Fruit fly (Drosophila melanogaster) whole organism, embryonic: Measurements from ENCODE around the gene CG31683.
A peak's percentile ranks its signal among the peaks of the same experiment; 100 is the strongest.

Source experiments
- Abd-B ChIP-seq: fragments of 200-800 bp; sonication (Bioruptor generic); optimal IDR thresholded peaks from 2 replicates; lab custom pipeline; 2018; ENCODE audit warnings: missing biosample characterization, mild to moderate bottlenecking, missing genetic modification characterization, moderate library complexity
- CG10654 ChIP-seq: fragments of 200-800 bp; sonication (Bioruptor generic); optimal IDR thresholded peaks from 2 replicates; lab custom pipeline; 2016; ENCODE audit warnings: missing biosample characterization, missing genetic modification characterization
- CG11247 ChIP-seq: fragments of 200-800 bp; sonication (Bioruptor generic); IDR thresholded peaks from 2 replicates; pipeline ENCODE4 v1.3.6; 2022; ENCODE audit warnings: missing biosample characterization, missing genetic modification characterization
- CG11695 ChIP-seq: fragments of 200-800 bp; sonication (Bioruptor generic); IDR thresholded peaks from 3 replicates; pipeline ENCODE4 v1.3.6; 2022; ENCODE audit warnings: missing biosample characterization, missing genetic modification characterization
- CG12104 ChIP-seq: fragments of 200-800 bp; sonication (Bioruptor generic); optimal IDR thresholded peaks from 3 replicates; lab custom pipeline; 2016; ENCODE audit warnings: missing biosample characterization, missing genetic modification characterization
- CG12219 ChIP-seq: fragments of 200-800 bp; sonication (Bioruptor generic); optimal IDR thresholded peaks from 3 replicates; lab custom pipeline; 2018; ENCODE audit warnings: missing biosample characterization, mild to moderate bottlenecking, missing genetic modification characterization
- CG12942 ChIP-seq: fragments of 200-800 bp; sonication (Bioruptor generic); optimal IDR thresholded peaks from 3 replicates; lab custom pipeline; 2016; ENCODE audit warnings: missing biosample characterization, missing genetic modification characterization
- CG13775 ChIP-seq: fragments of 200-800 bp; sonication (Bioruptor generic); optimal IDR thresholded peaks from 3 replicates; lab custom pipeline; 2017; ENCODE audit warnings: missing biosample characterization, mild to moderate bottlenecking, missing genetic modification characterization
- CG14050 ChIP-seq: fragments of 200-800 bp; sonication (Bioruptor generic); IDR thresholded peaks from 3 replicates; pipeline ENCODE4 v1.3.6; 2022; ENCODE audit warnings: missing biosample characterization, missing genetic modification characterization
- CG14710 ChIP-seq: fragments of 200-800 bp; sonication (Bioruptor generic); optimal IDR thresholded peaks from 3 replicates; lab custom pipeline; 2019; ENCODE audit warnings: missing biosample characterization, mild to moderate bottlenecking, missing genetic modification characterization, moderate library complexity
- CG15073 ChIP-seq: fragments of 200-800 bp; sonication (Bioruptor generic); optimal IDR thresholded peaks from 2 replicates; lab custom pipeline; 2016; ENCODE audit warnings: missing biosample characterization, missing genetic modification characterization
- CG1529 ChIP-seq: fragments of 200-800 bp; sonication (Bioruptor generic); optimal IDR thresholded peaks from 3 replicates; lab custom pipeline; 2018; ENCODE audit warnings: missing biosample characterization, missing genetic modification characterization
- CG15479 ChIP-seq: fragments of 200-800 bp; sonication (Bioruptor generic); optimal IDR thresholded peaks from 3 replicates; lab custom pipeline; 2019; ENCODE audit warnings: missing biosample characterization, mild to moderate bottlenecking, missing genetic modification characterization, moderate library complexity
- CG1647 ChIP-seq: fragments of 200-800 bp; sonication (Bioruptor generic); optimal IDR thresholded peaks from 3 replicates; lab custom pipeline; 2016; ENCODE audit warnings: missing biosample characterization, missing genetic modification characterization
- CG18011 ChIP-seq: fragments of 200-800 bp; sonication (Bioruptor generic); optimal IDR thresholded peaks from 2 replicates; lab custom pipeline; 2017; ENCODE audit warnings: missing biosample characterization, missing genetic modification characterization, mild to moderate bottlenecking, moderate library complexity, missing genotype
- CG18599 ChIP-seq: fragments of 200-800 bp; sonication (Bioruptor generic); optimal IDR thresholded peaks from 3 replicates; lab custom pipeline; 2017; ENCODE audit warnings: missing biosample characterization, missing genetic modification characterization, mild to moderate bottlenecking, moderate library complexity, missing genetic modification reagents
- CG2712 ChIP-seq: fragments of 200-800 bp; optimal IDR thresholded peaks from 3 replicates; lab custom pipeline; 2019; ENCODE audit warnings: missing biosample characterization, mild to moderate bottlenecking, missing genetic modification characterization, moderate library complexity
- CG2875 ChIP-seq: fragments of 200-800 bp; sonication (Bioruptor generic); optimal IDR thresholded peaks from 2 replicates; lab custom pipeline; 2017; ENCODE audit warnings: missing biosample characterization, mild to moderate bottlenecking, missing genetic modification characterization, missing genetic modification reagents
- CG34224 ChIP-seq: fragments of 200-800 bp; sonication (Bioruptor generic); IDR thresholded peaks from 3 replicates; pipeline ENCODE4 v1.3.6; 2022; ENCODE audit warnings: missing biosample characterization, missing genetic modification characterization; ENCODE audit not compliant: partially characterized antibody
- CG34422 ChIP-seq: fragments of 200-800 bp; sonication (Bioruptor generic); IDR thresholded peaks from 3 replicates; pipeline ENCODE4 v1.3.6; 2022; ENCODE audit warnings: missing biosample characterization, missing genetic modification characterization
- CG42726 ChIP-seq: fragments of 200-800 bp; sonication (Bioruptor generic); IDR thresholded peaks from 2 replicates; pipeline ENCODE4 v1.3.6; 2022; ENCODE audit warnings: missing biosample characterization, missing genetic modification characterization; ENCODE audit not compliant: partially characterized antibody
- CG4282 ChIP-seq: fragments of 200-800 bp; sonication (Bioruptor generic); optimal IDR thresholded peaks from 2 replicates; lab custom pipeline; 2016; ENCODE audit warnings: missing biosample characterization, missing genetic modification characterization
- CG6689 ChIP-seq: fragments of 200-800 bp; sonication (Bioruptor generic); IDR thresholded peaks from 2 replicates; pipeline ENCODE4 v1.3.6; 2022; ENCODE audit warnings: missing biosample characterization, missing genetic modification characterization
- CG7271 ChIP-seq: fragments of 200-800 bp; sonication (Bioruptor generic); optimal IDR thresholded peaks from 2 replicates; lab custom pipeline; 2018; ENCODE audit warnings: missing biosample characterization, mild to moderate bottlenecking, missing genetic modification characterization, moderate library complexity
- CG9609 ChIP-seq: fragments of 200-800 bp; sonication (Bioruptor generic); optimal IDR thresholded peaks from 3 replicates; lab custom pipeline; 2016; ENCODE audit warnings: missing biosample characterization, missing genetic modification characterization
- Chrac-16 ChIP-seq: fragments of 200-800 bp; sonication (Bioruptor generic); optimal IDR thresholded peaks from 3 replicates; lab custom pipeline; 2016; ENCODE audit warnings: missing biosample characterization, missing genetic modification characterization
- E2f1 ChIP-seq: fragments of 200-800 bp; sonication (Bioruptor generic); IDR thresholded peaks from 2 replicates; pipeline ENCODE4 v1.3.6; 2022; ENCODE audit warnings: missing biosample characterization, missing genetic modification characterization
- Gug ChIP-seq: fragments of 200-800 bp; sonication (Bioruptor generic); IDR thresholded peaks from 4 replicates; pipeline ENCODE4 v1.3.6; 2022; ENCODE audit warnings: missing biosample characterization, missing genetic modification characterization
- Max ChIP-seq: fragments of 200-800 bp; sonication (Bioruptor generic); optimal IDR thresholded peaks from 2 replicates; lab custom pipeline; 2016; ENCODE audit warnings: missing biosample characterization, mild to moderate bottlenecking, missing genetic modification characterization
- Meics ChIP-seq: fragments of 200-800 bp; sonication (Bioruptor generic); optimal IDR thresholded peaks from 2 replicates; lab custom pipeline; 2017; ENCODE audit warnings: missing biosample characterization, mild to moderate bottlenecking, missing genetic modification characterization
- Trl ChIP-seq, 3 experiments: fragments of >200 bp in 2 of 3; fragments of 200-800 bp in 1 of 3; sonication (Bioruptor generic) in 1 of 3; optimal IDR thresholded peaks; 2 replicates in 1 of 3; 3 replicates in 2 of 3; lab custom pipeline; 2016 to 2017; ENCODE audit warnings: missing biosample characterization in 1 of 3, missing genetic modification characterization in 1 of 3
- ara ChIP-seq: fragments of 200-800 bp; sonication (Bioruptor generic); IDR thresholded peaks from 2 replicates; pipeline ENCODE4 v1.3.6; 2022; ENCODE audit warnings: missing biosample characterization, missing genetic modification characterization
- bcd ChIP-seq: fragments of 200-800 bp; sonication (Bioruptor generic); optimal IDR thresholded peaks from 2 replicates; lab custom pipeline; 2017; ENCODE audit warnings: missing biosample characterization, mild to moderate bottlenecking, missing genetic modification characterization
- bsh ChIP-seq, 2 experiments: fragments of 200-800 bp; sonication (Bioruptor generic); optimal IDR thresholded peaks; 2 replicates each; lab custom pipeline; 2017 to 2018; ENCODE audit warnings: mild to moderate bottlenecking in 2 of 2, missing biosample characterization in 2 of 2, missing genetic modification characterization in 2 of 2, moderate library complexity in 1 of 2
- chinmo ChIP-seq: fragments of 200-800 bp; sonication (Bioruptor generic); IDR thresholded peaks from 4 replicates; pipeline ENCODE4 v1.3.6; 2022; ENCODE audit warnings: missing biosample characterization, missing genetic modification characterization; ENCODE audit not compliant: partially characterized antibody
- ci ChIP-seq: fragments of 200-800 bp; sonication (Bioruptor generic); IDR thresholded peaks from 3 replicates; pipeline ENCODE4 v1.3.6; 2022; ENCODE audit warnings: missing biosample characterization, missing genetic modification characterization
- crol ChIP-seq: fragments of 200-800 bp; sonication (Bioruptor generic); IDR thresholded peaks from 2 replicates; pipeline ENCODE4 v1.3.6; 2022; ENCODE audit warnings: missing biosample characterization, missing genetic modification characterization
- dpn ChIP-seq, 2 experiments: fragments of 200-800 bp; sonication (Bioruptor generic); optimal IDR thresholded peaks; 3 replicates each; lab custom pipeline; 2016; ENCODE audit warnings: missing biosample characterization in 2 of 2, missing genetic modification characterization in 2 of 2
- gsb-n ChIP-seq: fragments of 200-800 bp; sonication (Bioruptor generic); optimal IDR thresholded peaks from 3 replicates; lab custom pipeline; 2018; ENCODE audit warnings: missing biosample characterization, mild to moderate bottlenecking, missing genetic modification characterization
- hb ChIP-seq: fragments of 200-800 bp; sonication (Bioruptor generic); IDR thresholded peaks from 3 replicates; pipeline ENCODE4 v1.3.6; 2022; ENCODE audit warnings: missing biosample characterization, missing genetic modification characterization; ENCODE audit not compliant: partially characterized antibody
- jumu ChIP-seq: fragments of 200-800 bp; sonication (Bioruptor generic); optimal IDR thresholded peaks from 3 replicates; lab custom pipeline; 2016; ENCODE audit warnings: missing biosample characterization, missing genetic modification characterization
- mam ChIP-seq: fragments of 200-800 bp; sonication (Bioruptor generic); optimal IDR thresholded peaks from 3 replicates; lab custom pipeline; 2016; ENCODE audit warnings: missing biosample characterization, missing genetic modification characterization
- nmo ChIP-seq: fragments of 200-800 bp; sonication (Bioruptor generic); optimal IDR thresholded peaks from 2 replicates; lab custom pipeline; 2018; ENCODE audit warnings: missing biosample characterization, mild to moderate bottlenecking, missing genetic modification characterization, moderate library complexity
- p53 ChIP-seq: fragments of 200-800 bp; sonication (Bioruptor generic); optimal IDR thresholded peaks from 2 replicates; lab custom pipeline; 2016; ENCODE audit warnings: missing biosample characterization, missing genetic modification characterization
- ro ChIP-seq: fragments of 200-800 bp; sonication (Bioruptor generic); IDR thresholded peaks from 2 replicates; pipeline ENCODE4 v1.3.6; 2022; ENCODE audit warnings: missing biosample characterization, missing genetic modification characterization
- sens-2 ChIP-seq: fragments of 200-800 bp; sonication (Bioruptor generic); IDR thresholded peaks from 2 replicates; pipeline ENCODE4 v1.3.6; 2022; ENCODE audit warnings: missing biosample characterization, missing genetic modification characterization
- stc ChIP-seq: fragments of 200-800 bp; sonication (Bioruptor generic); IDR thresholded peaks from 2 replicates; pipeline ENCODE4 v1.3.6; 2022; ENCODE audit warnings: missing biosample characterization, missing genetic modification characterization
- tx ChIP-seq: fragments of 200-800 bp; sonication (Bioruptor generic); optimal IDR thresholded peaks from 2 replicates; lab custom pipeline; 2016; ENCODE audit warnings: missing biosample characterization, missing genetic modification characterization
- wor ChIP-seq: fragments of 200-800 bp; sonication (Bioruptor generic); IDR thresholded peaks from 2 replicates; pipeline ENCODE4 v1.3.6; 2022; ENCODE audit warnings: missing biosample characterization, missing genetic modification characterization

CG31683 gene

dm6 chr2L:20494423-20495052 is 44.8 kb upstream of the CG31683 start, which contains the start of gene CG34007 (continued):
- TF ChIP-seq CG10654 (GFP tag; lab: Kevin White, UChicago) (peak; percentile 43), Abd-B (GFP tag; lab: Kevin White, UChicago) (peak; percentile 74), CG6689 (GFP tag; lab: Robert Waterston, UW) (peak; percentile 67), CG2875 (GFP tag; lab: Kevin White, UChicago) (peak; percentile 80), crol (GFP tag; lab: Robert Waterston, UW) (peak; percentile 64), CG15479 (GFP tag; lab: Kevin White, UChicago) (no peak), hb (GFP tag; lab: Robert Waterston, UW) (no peak), CG34224 (GFP tag; lab: Robert Waterston, UW) (no peak), CG11695 (GFP tag; lab: Robert Waterston, UW) (no peak; the same call in 1 of the 3 replicates), CG18599 (peak; percentile 51), chinmo (GFP tag; lab: Robert Waterston, UW) (peak; percentile 58; the same call in 1 of the 4 replicates), CG4282 (GFP tag; lab: Kevin White, UChicago) (no peak), tx (GFP tag; lab: Kevin White, UChicago) (no peak), E2f1 (GFP tag; lab: Robert Waterston, UW) (peak; percentile 50; the same call in 1 of the 2 replicates), mam (no peak), Gug (GFP tag; lab: Robert Waterston, UW) (peak; percentile 39; the same call in 2 of the 4 replicates), CG1647 (GFP tag; lab: Kevin White, UChicago) (no peak), ci (GFP tag; lab: Robert Waterston, UW) (peak; percentile 48; the same call in 1 of the 3 replicates), jumu (GFP tag; lab: Kevin White, UChicago) (no peak), ara (GFP tag; lab: Robert Waterston, UW) (peak; percentile 68; the same call in 1 of the 2 replicates), CG1529 (GFP tag; lab: Kevin White, UChicago) (peak; percentile 76), bsh (GFP tag; optimal IDR thresholded peaks at IDR 0.05; lab: Kevin White, UChicago) (peak in 1 of 2 experiments; percentile 94), CG14710 (peak; percentile 93), p53 (GFP tag; lab: Kevin White, UChicago) (no peak), CG34422 (GFP tag; lab: Robert Waterston, UW) (peak; percentile 72; the same call in 2 of the 3 replicates), CG9609 (GFP tag; lab: Kevin White, UChicago) (no peak), CG12219 (GFP tag; lab: Kevin White, UChicago) (peak; percentile 36), sens-2 (GFP tag; lab: Robert Waterston, UW) (no peak), nmo (GFP tag; lab: Kevin White, UChicago) (peak; percentile 97), CG7271 (tag; lab: Kevin White, UChicago) (peak; percentile 54), CG12104 (GFP tag; lab: Kevin White, UChicago) (peak; percentile 78), bcd (peak; percentile 68), CG11247 (peak; percentile 38; the same call in 1 of the 2 replicates), Meics (GFP tag; lab: Kevin White, UChicago) (peak; percentile 41), stc (GFP tag; lab: Robert Waterston, UW) (peak; percentile 25; the same call in 1 of the 2 replicates), Chrac-16 (peak; percentile 68), ro (GFP tag; lab: Robert Waterston, UW) (peak; percentile 55; the same call in 1 of the 2 replicates), gsb-n (peak; percentile 96), Max (GFP tag; lab: Kevin White, UChicago) (no peak), dpn (GFP tag; optimal IDR thresholded peaks at IDR 0.05; lab: Kevin White, UChicago) (peak in 1 of 2 experiments; percentile 65), Trl (optimal IDR thresholded peaks at IDR 0.05; lab: Kevin White, UChicago) (peak; percentile 22 to 76), Trl (GFP tag; optimal IDR thresholded peaks at IDR 0.05; lab: Kevin White, UChicago) (no peak), CG12942 (GFP tag; lab: Kevin White, UChicago) (peak; percentile 37), CG2712 (tag; lab: Kevin White, UChicago) (peak; percentile 96), wor (GFP tag; lab: Robert Waterston, UW) (peak; percentile 69), CG13775 (peak; percentile 75), CG15073 (GFP tag; lab: Kevin White, UChicago) (peak; percentile 3), CG14050 (GFP tag; lab: Robert Waterston, UW) (no peak), CG18011 (GFP tag; lab: Kevin White, UChicago) (no peak), CG42726 (GFP tag; lab: Robert Waterston, UW) (no peak)
